Fruit fly (Drosophila melanogaster): ENCODE measurements around the gene CG46339.
A peak's percentile ranks its signal among the peaks of the same experiment; 100 is the strongest.

- no peak for TF ChIP-seq CG11617 (GFP tag; optimal IDR thresholded peaks at IDR 0.05)
- peak; percentile 38 for TF ChIP-seq toe (GFP tag; optimal IDR thresholded peaks at IDR 0.05)
- no peak for TF ChIP-seq Clk (GFP tag; optimal IDR thresholded peaks at IDR 0.05)
- TF ChIP-seq CG12768 (GFP tag; optimal IDR thresholded peaks at IDR 0.05): no peak
- TF ChIP-seq Crg-1 (GFP tag; optimal IDR thresholded peaks at IDR 0.05): peak; percentile 36
- TF ChIP-seq bab1 (GFP tag; optimal IDR thresholded peaks at IDR 0.05): peak; percentile 29
- no peak for TF ChIP-seq pad (GFP tag; optimal IDR thresholded peaks at IDR 0.05)
- no peak for TF ChIP-seq tj (GFP tag; optimal IDR thresholded peaks at IDR 0.05)
Observed at dm6 chr3R:26876432-26876831, 39.1 kb upstream of the CG46339 start, which contains the start of gene CG5500.
